Worm (Caenorhabditis elegans): ENCODE data around the gene C52E2.3.

C52E2.3 gene

ce11 chrII:1850840-1851294 is at the start of gene C52E2.3:
TSS of gene C52E2.3 (plus strand) at chrII:1851244.
- TF ChIP-seq elt-3 (tag; optimal IDR thresholded peaks at IDR 0.05) (peak; percentile 85), lin-13 (tag; optimal IDR thresholded peaks at IDR 0.05) (no peak), nhr-237 (tag; optimal IDR thresholded peaks at IDR 0.05) (no peak), unc-120 (tag; optimal IDR thresholded peaks at IDR 0.05; ENCODE audit: poor library complexity, severe bottlenecking) (no peak), elt-1 (tag; optimal IDR thresholded peaks at IDR 0.05; ENCODE audit: borderline replicate concordance, insufficient read depth) (peak; percentile 62)

ce11 chrII:1806358-1806757 is 44.7 kb upstream of the C52E2.3 start, which contains the start of gene C08F1.12:
TSS of gene C08F1.12 (minus strand) at chrII:1806458.
- no peak for TF ChIP-seq sptf-1 (tag; optimal IDR thresholded peaks at IDR 0.05)
- TF ChIP-seq zip-8 (tag; optimal IDR thresholded peaks at IDR 0.05): no peak
- TF ChIP-seq mab-5 (tag; optimal IDR thresholded peaks at IDR 0.05): no peak
- TF ChIP-seq drap-1 (GFP tag; optimal IDR thresholded peaks at IDR 0.05): no peak
- TF ChIP-seq cnd-1 (tag; optimal IDR thresholded peaks at IDR 0.05): no peak
- TF ChIP-seq flh-1 (GFP tag; optimal IDR thresholded peaks at IDR 0.05): no peak
- no peak for TF ChIP-seq ham-2 (GFP tag; optimal IDR thresholded peaks at IDR 0.05)
- TF ChIP-seq tbx-8 (GFP tag; optimal IDR thresholded peaks at IDR 0.05): no peak

ce11 chrII:1808217-1808616 is 42.8 kb upstream of the C52E2.3 start, which contains the start of gene C08F1.8:
TSS of gene C08F1.8 (minus strand) at chrII:1808317.
- TF ChIP-seq lin-32 (GFP tag; optimal IDR thresholded peaks at IDR 0.05) (no peak), bed-3 (GFP tag; optimal IDR thresholded peaks at IDR 0.05) (no peak), nhr-28 (tag; optimal IDR thresholded peaks at IDR 0.05) (no peak), unc-120 (tag; optimal IDR thresholded peaks at IDR 0.05; ENCODE audit: poor library complexity, severe bottlenecking) (no peak), elt-1 (tag; optimal IDR thresholded peaks at IDR 0.05; ENCODE audit: borderline replicate concordance, insufficient read depth) (no peak), elt-3 (tag; optimal IDR thresholded peaks at IDR 0.05) (no peak), ceh-43 (GFP tag; optimal IDR thresholded peaks at IDR 0.05) (no peak), mab-5 (tag; optimal IDR thresholded peaks at IDR 0.05) (no peak), nhr-237 (tag; optimal IDR thresholded peaks at IDR 0.05) (no peak), ceh-83 (GFP tag; optimal IDR thresholded peaks at IDR 0.05) (no peak), flh-1 (GFP tag; optimal IDR thresholded peaks at IDR 0.05) (no peak), sptf-1 (tag; optimal IDR thresholded peaks at IDR 0.05) (no peak), hlh-1 (tag; optimal IDR thresholded peaks at IDR 0.05) (no peak), ham-2 (GFP tag; optimal IDR thresholded peaks at IDR 0.05) (no peak), ztf-11 (tag; optimal IDR thresholded peaks at IDR 0.05) (no peak), blmp-1 (tag; optimal IDR thresholded peaks at IDR 0.05) (no peak), sem-2 (GFP tag; optimal IDR thresholded peaks at IDR 0.05) (no peak)

- TF ChIP-seq elt-3 (tag; optimal IDR thresholded peaks at IDR 0.05) (no peak), hlh-1 (tag; optimal IDR thresholded peaks at IDR 0.05) (peak; percentile 59), ceh-43 (GFP tag; optimal IDR thresholded peaks at IDR 0.05) (no peak), mls-2 (tag; optimal IDR thresholded peaks at IDR 0.05) (no peak), nhr-237 (tag; optimal IDR thresholded peaks at IDR 0.05) (no peak), ceh-39 (tag; optimal IDR thresholded peaks at IDR 0.05) (no peak)
Measured at ce11 chrII:1816053-1816452, 35.0 kb upstream of the C52E2.3 start.

- TF ChIP-seq mab-5 (tag; optimal IDR thresholded peaks at IDR 0.05) (no peak), pha-4 (tag; optimal IDR thresholded peaks at IDR 0.05) (no peak), ces-1 (GFP tag; optimal IDR thresholded peaks at IDR 0.05) (no peak), unc-39 (tag; optimal IDR thresholded peaks at IDR 0.05) (no peak), ztf-11 (tag; optimal IDR thresholded peaks at IDR 0.05) (no peak), drap-1 (GFP tag; optimal IDR thresholded peaks at IDR 0.05) (no peak), tbx-8 (GFP tag; optimal IDR thresholded peaks at IDR 0.05) (no peak), unc-62 (GFP tag; optimal IDR thresholded peaks at IDR 0.05) (no peak), mep-1 (tag; optimal IDR thresholded peaks at IDR 0.05) (no peak), nhr-28 (tag; optimal IDR thresholded peaks at IDR 0.05) (no peak), nhr-12 (tag; optimal IDR thresholded peaks at IDR 0.05) (no peak), nhr-76 (tag; optimal IDR thresholded peaks at IDR 0.05) (no peak), blmp-1 (tag; optimal IDR thresholded peaks at IDR 0.05) (no peak), sem-2 (GFP tag; optimal IDR thresholded peaks at IDR 0.05) (no peak), sptf-1 (tag; optimal IDR thresholded peaks at IDR 0.05) (no peak), lin-32 (GFP tag; optimal IDR thresholded peaks at IDR 0.05) (no peak)
Measured at ce11 chrII:1818300-1818699, 32.7 kb upstream of the C52E2.3 start, which contains the start of gene fbxb-10. TSS of gene fbxb-10 (minus strand) at chrII:1818400.

All from whole organism, mixed stage, embryonic.